Worm (Caenorhabditis elegans) whole organism, mixed stage, embryonic: ENCODE data around the gene sre-9.

ENCODE experiments used
- M03D4.4 ChIP-seq: sonication (generic microtip); optimal IDR thresholded peaks from 2 replicates; lab custom pipeline; 2017; ENCODE audit warnings: mild to moderate bottlenecking, missing genetic modification characterization, missing compliant biosample characterization
- bed-3 ChIP-seq: fragments of 200-800 bp; sonication (Bioruptor generic); optimal IDR thresholded peaks from 3 replicates; lab custom pipeline; 2018; ENCODE audit warnings: mild to moderate bottlenecking, missing genetic modification characterization, moderate library complexity, missing compliant biosample characterization
- ceh-39 ChIP-seq: fragments of 150-350 bp; optimal IDR thresholded peaks from 2 replicates; lab custom pipeline; 2014; ENCODE audit warnings: missing biosample characterization, missing genetic modification characterization
- ceh-83 ChIP-seq: fragments of 200-800 bp; sonication (Bioruptor generic); optimal IDR thresholded peaks from 2 replicates; lab custom pipeline; 2018; ENCODE audit warnings: mild to moderate bottlenecking, missing genetic modification characterization, missing compliant biosample characterization
- ces-1 ChIP-seq: fragments of 150-350 bp; optimal IDR thresholded peaks from 2 replicates; lab custom pipeline; 2014; ENCODE audit warnings: missing biosample characterization, missing genetic modification reagents, missing genetic modification characterization
- cnd-1 ChIP-seq: fragments of 200-800 bp; sonication (Bioruptor generic); optimal IDR thresholded peaks from 2 replicates; lab custom pipeline; 2018; ENCODE audit warnings: mild to moderate bottlenecking, missing genetic modification characterization, missing compliant biosample characterization
- drap-1 ChIP-seq: fragments of 200-800 bp; sonication (Bioruptor generic); optimal IDR thresholded peaks from 3 replicates; lab custom pipeline; 2018; ENCODE audit warnings: mild to moderate bottlenecking, missing genetic modification characterization, missing compliant biosample characterization
- flh-1 ChIP-seq: fragments of 200-800 bp; sonication (Bioruptor generic); optimal IDR thresholded peaks from 2 replicates; lab custom pipeline; 2018; ENCODE audit warnings: mild to moderate bottlenecking, missing genetic modification characterization, moderate library complexity, missing compliant biosample characterization
- ham-2 ChIP-seq: fragments of 200-800 bp; sonication (Bioruptor generic); optimal IDR thresholded peaks from 2 replicates; lab custom pipeline; 2018; ENCODE audit warnings: mild to moderate bottlenecking, missing genetic modification characterization, missing compliant biosample characterization
- hlh-1 ChIP-seq: fragments of 150-350 bp; optimal IDR thresholded peaks from 2 replicates; lab custom pipeline; 2014; ENCODE audit warnings: missing biosample characterization, missing genetic modification reagents, missing genetic modification characterization
- lin-13 ChIP-seq: fragments of 150-350 bp; optimal IDR thresholded peaks from 2 replicates; lab custom pipeline; 2014; ENCODE audit warnings: missing biosample characterization, missing genetic modification characterization
- lin-32 ChIP-seq: fragments of 200-800 bp; sonication (Bioruptor generic); optimal IDR thresholded peaks from 2 replicates; lab custom pipeline; 2018; ENCODE audit warnings: mild to moderate bottlenecking, missing genetic modification characterization, missing compliant biosample characterization
- lsy-2 ChIP-seq: fragments of 150-350 bp; optimal IDR thresholded peaks from 2 replicates; lab custom pipeline; 2014; ENCODE audit warnings: missing biosample characterization, missing genetic modification characterization
- mls-2 ChIP-seq: sonication (generic microtip); optimal IDR thresholded peaks from 2 replicates; lab custom pipeline; 2016; ENCODE audit warnings: mild to moderate bottlenecking, missing genetic modification characterization, moderate library complexity, missing compliant biosample characterization
- nhr-12 ChIP-seq: fragments of 150-350 bp; optimal IDR thresholded peaks from 2 replicates; lab custom pipeline; 2014; ENCODE audit warnings: missing biosample characterization, missing genetic modification characterization
- nhr-2 ChIP-seq: fragments of 150-350 bp; optimal IDR thresholded peaks from 2 replicates; lab custom pipeline; 2014; ENCODE audit warnings: missing biosample characterization, missing genetic modification characterization
- nhr-237 ChIP-seq: fragments of 150-350 bp; optimal IDR thresholded peaks from 2 replicates; lab custom pipeline; 2014; ENCODE audit warnings: missing biosample characterization, missing genetic modification characterization
- nhr-28 ChIP-seq: fragments of 150-350 bp; optimal IDR thresholded peaks from 2 replicates; lab custom pipeline; 2014; ENCODE audit warnings: missing biosample characterization, missing genetic modification characterization
- nhr-76 ChIP-seq: sonication (generic microtip); optimal IDR thresholded peaks from 2 replicates; lab custom pipeline; 2017; ENCODE audit warnings: missing biosample characterization, missing genetic modification characterization
- pha-4 ChIP-seq: fragments of 150-350 bp; optimal IDR thresholded peaks from 2 replicates; lab custom pipeline; 2018; ENCODE audit warnings: missing biosample characterization, missing genetic modification reagents, missing genetic modification characterization
- sem-2 ChIP-seq: fragments of 200-800 bp; sonication (Bioruptor generic); optimal IDR thresholded peaks from 2 replicates; lab custom pipeline; 2018; ENCODE audit warnings: mild to moderate bottlenecking, missing genetic modification characterization, missing compliant biosample characterization
- snpc-4 ChIP-seq: fragments of 150-350 bp; optimal IDR thresholded peaks from 2 replicates; lab custom pipeline; 2014; ENCODE audit warnings: missing biosample characterization, missing genetic modification characterization
- sptf-1 ChIP-seq: sonication (generic microtip); optimal IDR thresholded peaks from 2 replicates; lab custom pipeline; 2017; ENCODE audit warnings: mild to moderate bottlenecking, missing genetic modification characterization, moderate library complexity, missing compliant biosample characterization
- tbx-8 ChIP-seq: fragments of 200-800 bp; sonication (Bioruptor generic); optimal IDR thresholded peaks from 2 replicates; lab custom pipeline; 2018; ENCODE audit warnings: mild to moderate bottlenecking, missing genetic modification characterization, moderate library complexity, missing compliant biosample characterization
- unc-120 ChIP-seq: sonication (generic microtip); optimal IDR thresholded peaks from 2 replicates; lab custom pipeline; 2017; ENCODE audit warnings: missing genetic modification characterization, missing compliant biosample characterization; ENCODE audit not compliant: poor library complexity, severe bottlenecking
- unc-39 ChIP-seq: fragments of 150-350 bp; optimal IDR thresholded peaks from 2 replicates; lab custom pipeline; 2014; ENCODE audit warnings: missing biosample characterization, missing genetic modification characterization
- unc-62 ChIP-seq: fragments of 150-350 bp; optimal IDR thresholded peaks from 2 replicates; lab custom pipeline; 2014; ENCODE audit warnings: missing biosample characterization, missing genetic modification reagents, missing genetic modification characterization
- zip-8 ChIP-seq: fragments of 150-350 bp; optimal IDR thresholded peaks from 2 replicates; lab custom pipeline; 2014; ENCODE audit warnings: missing biosample characterization, missing genetic modification characterization
- ztf-11 ChIP-seq: fragments of 150-350 bp; optimal IDR thresholded peaks from 2 replicates; lab custom pipeline; 2014; ENCODE audit warnings: missing biosample characterization, missing genetic modification characterization

Gene sre-9

DNA sequence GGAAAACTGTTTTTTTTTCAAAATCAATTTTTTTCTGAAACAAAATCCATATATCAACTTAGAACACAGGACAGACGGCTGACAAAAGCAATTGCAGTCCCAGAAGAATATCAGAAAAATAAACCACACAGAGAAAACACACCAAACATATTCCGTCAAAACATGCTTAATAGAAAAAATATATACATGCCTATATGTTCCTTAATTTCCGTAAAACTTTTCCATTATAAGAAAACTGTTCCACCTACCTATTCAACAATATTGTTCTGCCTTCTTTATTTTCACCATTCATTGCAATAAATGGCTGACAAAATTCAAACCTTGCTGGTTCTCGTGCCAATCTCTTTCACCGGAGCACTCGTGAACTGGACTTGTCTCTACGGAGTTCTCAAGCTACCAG lies 36.6 kb downstream of the sre-9 start, which contains the start of gene srx-63:
Gene srx-63 (plus strand): TSS at position 301 of the 400 bp plus-strand sequence.
- TF ChIP-seq unc-62 (no peak), drap-1 (no peak), ztf-11 (tag; lab: Kevin White, UChicago) (no peak), M03D4.4 (tag; lab: Kevin White, UChicago) (no peak), bed-3 (GFP tag; lab: Kevin White, UChicago) (no peak), ces-1 (GFP tag; lab: Kevin White, UChicago) (no peak), nhr-76 (tag; lab: Kevin White, UChicago) (no peak), lin-13 (no peak), pha-4 (tag; lab: Kevin White, UChicago) (no peak)

DNA sequence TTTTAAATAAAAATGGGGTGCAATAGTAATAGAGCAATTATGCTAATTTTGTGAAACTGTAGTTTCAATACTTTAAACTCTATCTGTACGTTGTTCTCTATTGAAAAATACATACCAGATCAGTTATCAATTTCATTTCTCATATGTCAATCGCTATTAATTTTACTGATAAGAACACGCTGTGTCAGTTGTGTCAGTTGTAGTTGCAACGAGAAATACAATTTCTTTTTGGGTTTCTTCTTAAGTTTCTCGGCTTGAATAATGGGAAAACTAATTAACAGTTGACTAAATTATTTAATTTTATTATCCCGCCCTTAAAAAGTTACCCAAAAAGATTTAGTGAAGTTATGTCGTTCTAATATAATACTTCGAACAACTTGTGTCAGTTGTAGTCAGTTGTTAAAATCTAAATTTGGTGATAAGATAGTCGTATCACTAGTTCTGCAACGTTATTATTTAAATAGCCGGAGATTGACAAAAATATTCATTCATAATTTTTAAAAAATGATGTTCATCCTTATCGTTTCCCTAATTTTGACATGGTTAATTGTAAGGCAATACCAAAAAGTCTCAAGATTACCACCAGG lies 41.2 kb downstream of the sre-9 start, which contains the start of gene cyp-35A5:
Gene cyp-35A5 (plus strand): TSS at position 435 of the 587 bp plus-strand sequence.
- TF ChIP-seq sem-2 (GFP tag; lab: Kevin White, UChicago), result no peak
- no peak for TF ChIP-seq hlh-1 (tag; lab: Kevin White, UChicago)
- TF ChIP-seq lin-13, result no peak
- no peak for TF ChIP-seq lsy-2 (tag; lab: Kevin White, UChicago)
- TF ChIP-seq ceh-39 (tag; lab: Kevin White, UChicago), result no peak
- no peak for TF ChIP-seq nhr-2
- no peak for TF ChIP-seq unc-39
- no peak for TF ChIP-seq sptf-1 (tag; lab: Kevin White, UChicago)
- TF ChIP-seq nhr-237 (tag; lab: Kevin White, UChicago), result no peak

DNA sequence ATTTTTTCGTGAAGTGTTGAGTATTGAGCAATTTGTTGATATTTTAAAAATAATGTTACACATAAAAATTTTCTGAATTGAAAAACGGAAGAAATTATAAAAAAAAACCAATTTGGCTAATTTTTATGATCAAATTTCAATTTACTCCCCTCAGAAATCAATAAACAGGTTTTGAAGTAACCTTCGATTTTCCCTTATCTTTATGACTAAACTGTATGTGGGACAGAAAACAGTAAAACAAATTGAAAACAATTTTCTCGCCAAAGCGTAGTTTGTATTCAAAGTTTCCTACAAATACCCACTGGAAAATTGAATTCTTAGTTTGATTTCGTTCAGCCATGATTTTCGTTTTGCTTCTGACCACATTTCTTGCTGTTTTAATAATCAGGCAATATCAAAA lies 44.0 kb downstream of the sre-9 start, which contains the start of gene cyp-35B1:
Gene cyp-35B1 (plus strand): TSS at position 244 of the 400 bp plus-strand sequence.
- TF ChIP-seq flh-1 (GFP tag; lab: Kevin White, UChicago), result no peak
- TF ChIP-seq unc-120, result no peak
- TF ChIP-seq tbx-8, result no peak
- TF ChIP-seq ceh-83 (GFP tag; lab: Kevin White, UChicago), result no peak
- no peak for TF ChIP-seq ham-2 (GFP tag; lab: Kevin White, UChicago)
- no peak for TF ChIP-seq lin-13
- TF ChIP-seq lin-32 (GFP tag; lab: Kevin White, UChicago), result no peak
- no peak for TF ChIP-seq unc-62
- no peak for TF ChIP-seq ztf-11 (tag; lab: Kevin White, UChicago)

DNA sequence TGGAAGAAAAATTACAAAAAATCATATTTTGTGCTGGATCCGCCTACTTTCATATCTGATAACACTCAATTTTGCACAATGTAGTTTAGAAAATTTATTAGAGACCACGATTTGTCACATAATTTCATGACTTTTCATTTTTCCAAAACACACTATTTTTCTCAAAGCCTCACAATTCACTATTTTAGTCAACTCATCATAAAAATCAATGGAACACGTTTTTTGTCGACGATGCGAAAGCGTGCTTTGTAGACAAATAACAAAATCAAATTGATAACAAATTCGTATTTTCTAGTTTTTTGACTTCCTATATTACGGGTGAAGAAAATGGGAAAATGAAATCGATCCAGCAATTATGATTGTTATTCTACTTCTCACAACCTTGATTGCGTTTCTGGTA lies 47.1 kb downstream of the sre-9 start, which contains the start of gene cyp-35B2:
Gene cyp-35B2 (plus strand): TSS at position 301 of the 400 bp plus-strand sequence.
- no peak for TF ChIP-seq ztf-11 (tag; lab: Kevin White, UChicago)
- TF ChIP-seq drap-1, result no peak
- no peak for TF ChIP-seq zip-8
- no peak for TF ChIP-seq tbx-8
- no peak for TF ChIP-seq unc-39

DNA sequence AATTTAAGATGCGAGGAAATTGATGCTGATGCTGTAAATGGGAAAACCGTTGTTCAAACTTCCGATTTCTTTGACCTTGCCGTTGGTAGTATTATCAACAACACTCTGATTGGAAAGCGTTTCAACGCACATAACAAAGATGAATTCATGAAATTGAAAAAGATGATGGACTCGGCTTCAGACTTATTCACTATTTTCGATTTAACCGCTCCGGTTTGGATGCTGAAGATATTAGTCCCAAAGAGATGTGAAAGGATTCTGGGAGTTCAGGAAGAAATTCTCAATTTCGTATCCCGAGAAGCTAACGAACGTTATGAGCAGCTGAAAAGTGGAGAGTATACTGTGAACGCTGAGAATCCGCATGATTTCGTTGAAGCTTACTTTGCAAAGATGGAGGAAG lies 48.6 kb downstream of the sre-9 start:
- TF ChIP-seq nhr-12 (tag; lab: Kevin White, UChicago), result no peak
- TF ChIP-seq ceh-83 (GFP tag; lab: Kevin White, UChicago), result no peak
- TF ChIP-seq nhr-28 (tag; lab: Kevin White, UChicago), result no peak
- no peak for TF ChIP-seq nhr-237 (tag; lab: Kevin White, UChicago)
- no peak for TF ChIP-seq snpc-4 (tag; lab: Kevin White, UChicago)
- TF ChIP-seq cnd-1 (tag; lab: Kevin White, UChicago), result no peak

DNA sequence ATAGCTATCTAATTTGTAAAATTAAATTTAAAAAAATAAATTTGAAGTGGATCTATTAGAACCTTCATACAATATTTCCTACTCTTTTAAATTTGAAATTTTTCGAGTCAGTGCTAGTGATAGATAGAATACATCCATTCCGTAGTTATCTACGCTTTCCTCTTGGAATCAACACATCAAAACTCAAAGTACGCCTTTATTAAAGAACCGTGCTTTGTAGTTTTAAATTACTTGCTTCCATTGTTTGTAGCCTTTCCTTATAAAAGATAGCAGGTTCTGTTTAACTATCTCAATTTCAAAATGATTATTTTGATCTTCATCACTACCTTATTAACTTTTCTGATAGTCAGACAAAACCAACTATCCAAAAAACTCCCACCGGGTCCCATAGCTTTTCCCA lies 50.3 kb downstream of the sre-9 start, which contains the start of gene cyp-35B3:
Gene cyp-35B3 (plus strand): TSS at position 301 of the 400 bp plus-strand sequence.
- no peak for TF ChIP-seq unc-62
- no peak for TF ChIP-seq mls-2 (tag; lab: Kevin White, UChicago)
- TF ChIP-seq ceh-39 (tag; lab: Kevin White, UChicago), result no peak
- no peak for TF ChIP-seq tbx-8
- no peak for TF ChIP-seq nhr-28 (tag; lab: Kevin White, UChicago)
- no peak for TF ChIP-seq ztf-11 (tag; lab: Kevin White, UChicago)
- no peak for TF ChIP-seq lsy-2 (tag; lab: Kevin White, UChicago)
- no peak for TF ChIP-seq flh-1 (GFP tag; lab: Kevin White, UChicago)
- no peak for TF ChIP-seq lin-13
